Fruit fly (Drosophila melanogaster) whole organism, embryonic: Measurements from ENCODE around the gene Miox.
A peak's percentile ranks its signal among the peaks of the same experiment; 100 is the strongest.

Source experiments
- Blimp-1 ChIP-seq: fragments of 200-800 bp; sonication (Bioruptor generic); optimal IDR thresholded peaks from 3 replicates; lab custom pipeline; 2018; ENCODE audit warnings: missing biosample characterization, missing genetic modification characterization, mild to moderate bottlenecking, moderate library complexity, missing genetic modification reagents
- CG10274 ChIP-seq: fragments of 200-800 bp; sonication (Bioruptor generic); optimal IDR thresholded peaks from 3 replicates; lab custom pipeline; 2017; ENCODE audit warnings: missing biosample characterization, mild to moderate bottlenecking, missing genetic modification characterization
- CG10462 ChIP-seq: fragments of 200-800 bp; sonication (Bioruptor generic); optimal IDR thresholded peaks from 2 replicates; lab custom pipeline; 2016; ENCODE audit warnings: missing biosample characterization, missing genetic modification characterization
- CG11093 ChIP-seq: fragments of 200-800 bp; sonication (Bioruptor generic); IDR thresholded peaks from 3 replicates; pipeline ENCODE4 v1.3.6; 2022; ENCODE audit warnings: missing biosample characterization, missing genetic modification characterization
- CG11247 ChIP-seq: fragments of 200-800 bp; sonication (Bioruptor generic); IDR thresholded peaks from 2 replicates; pipeline ENCODE4 v1.3.6; 2022; ENCODE audit warnings: missing biosample characterization, missing genetic modification characterization
- CG11398 ChIP-seq: fragments of 200-800 bp; sonication (Bioruptor generic); optimal IDR thresholded peaks from 2 replicates; lab custom pipeline; 2016; ENCODE audit warnings: missing biosample characterization, missing genetic modification characterization
- CG12155 ChIP-seq: fragments of 200-800 bp; sonication (Bioruptor generic); optimal IDR thresholded peaks from 3 replicates; lab custom pipeline; 2016; ENCODE audit warnings: missing biosample characterization, missing genetic modification characterization
- CG13296 ChIP-seq: fragments of 200-800 bp; sonication (Bioruptor generic); optimal IDR thresholded peaks from 3 replicates; lab custom pipeline; 2018; ENCODE audit warnings: missing biosample characterization, mild to moderate bottlenecking, missing genetic modification characterization
- CG14050 ChIP-seq: fragments of 200-800 bp; sonication (Bioruptor generic); IDR thresholded peaks from 3 replicates; pipeline ENCODE4 v1.3.6; 2022; ENCODE audit warnings: missing biosample characterization, missing genetic modification characterization
- CG14860 ChIP-seq: fragments of 200-800 bp; sonication (Bioruptor generic); IDR thresholded peaks from 3 replicates; pipeline ENCODE4 v1.3.6; 2022; ENCODE audit warnings: missing biosample characterization, missing genetic modification characterization; ENCODE audit not compliant: partially characterized antibody
- CG15514 ChIP-seq: fragments of 200-800 bp; sonication (Bioruptor generic); optimal IDR thresholded peaks from 3 replicates; lab custom pipeline; 2017; ENCODE audit warnings: missing biosample characterization, missing genetic modification characterization, mild to moderate bottlenecking, moderate library complexity, missing genetic modification reagents
- CG16815 ChIP-seq: fragments of 200-800 bp; sonication (Bioruptor generic); optimal IDR thresholded peaks from 3 replicates; lab custom pipeline; 2017; ENCODE audit warnings: missing biosample characterization, mild to moderate bottlenecking, missing genetic modification characterization
- CG17802 ChIP-seq: fragments of 200-800 bp; sonication (Bioruptor generic); optimal IDR thresholded peaks from 2 replicates; lab custom pipeline; 2018; ENCODE audit warnings: missing biosample characterization, mild to moderate bottlenecking, missing genetic modification characterization, moderate library complexity
- CG18262 ChIP-seq: fragments of 200-800 bp; optimal IDR thresholded peaks from 3 replicates; lab custom pipeline; 2019; ENCODE audit warnings: missing biosample characterization, mild to moderate bottlenecking, missing genetic modification characterization, moderate library complexity
- CG2875 ChIP-seq: fragments of 200-800 bp; sonication (Bioruptor generic); optimal IDR thresholded peaks from 2 replicates; lab custom pipeline; 2017; ENCODE audit warnings: missing biosample characterization, mild to moderate bottlenecking, missing genetic modification characterization, missing genetic modification reagents
- CG32532 ChIP-seq: fragments of 200-800 bp; sonication (Bioruptor generic); IDR thresholded peaks from 2 replicates; pipeline ENCODE4 v1.3.6; 2022; ENCODE audit warnings: missing biosample characterization, missing genetic modification characterization
- CG32767 ChIP-seq: fragments of 200-800 bp; sonication (Bioruptor generic); IDR thresholded peaks from 2 replicates; pipeline ENCODE4 v1.3.6; 2022; ENCODE audit warnings: missing biosample characterization, missing genetic modification characterization
- CG3281 ChIP-seq: fragments of 200-800 bp; sonication (Bioruptor generic); optimal IDR thresholded peaks from 3 replicates; lab custom pipeline; 2017; ENCODE audit warnings: missing biosample characterization, mild to moderate bottlenecking, missing genetic modification characterization
- CG34376 ChIP-seq: fragments of 200-800 bp; sonication (Bioruptor generic); optimal IDR thresholded peaks from 2 replicates; lab custom pipeline; 2018; ENCODE audit warnings: missing biosample characterization, mild to moderate bottlenecking, missing genetic modification characterization
- CG5953 ChIP-seq: fragments of 200-800 bp; sonication (Bioruptor generic); IDR thresholded peaks from 2 replicates; pipeline ENCODE4 v1.3.6; 2022; ENCODE audit warnings: missing biosample characterization, missing genetic modification characterization
- CG6791 ChIP-seq: fragments of 200-800 bp; sonication (Bioruptor generic); IDR thresholded peaks from 3 replicates; pipeline ENCODE4 v1.3.6; 2022; ENCODE audit warnings: missing biosample characterization, missing genetic modification characterization; ENCODE audit not compliant: partially characterized antibody
- CG7271 ChIP-seq: fragments of 200-800 bp; sonication (Bioruptor generic); optimal IDR thresholded peaks from 2 replicates; lab custom pipeline; 2018; ENCODE audit warnings: missing biosample characterization, mild to moderate bottlenecking, missing genetic modification characterization, moderate library complexity
- CG8089 ChIP-seq: fragments of 200-800 bp; sonication (Bioruptor generic); optimal IDR thresholded peaks from 3 replicates; lab custom pipeline; 2016; ENCODE audit warnings: missing biosample characterization, missing genetic modification characterization
- CG8924 ChIP-seq: fragments of 200-800 bp; optimal IDR thresholded peaks from 3 replicates; lab custom pipeline; 2019; ENCODE audit warnings: missing biosample characterization, mild to moderate bottlenecking, missing genetic modification characterization, moderate library complexity
- CG9876 ChIP-seq: fragments of 200-800 bp; sonication (Bioruptor generic); optimal IDR thresholded peaks from 2 replicates; lab custom pipeline; 2016; ENCODE audit warnings: missing biosample characterization, missing genetic modification characterization
- Dek ChIP-seq: fragments of 200-800 bp; sonication (Bioruptor generic); optimal IDR thresholded peaks from 3 replicates; lab custom pipeline; 2019; ENCODE audit warnings: missing biosample characterization, mild to moderate bottlenecking, missing genetic modification characterization, moderate library complexity
- Dref ChIP-seq: fragments of 200-800 bp; sonication (Bioruptor generic); IDR thresholded peaks from 2 replicates; pipeline ENCODE4 v1.3.6; 2022; ENCODE audit warnings: missing biosample characterization, missing genetic modification characterization
- HLH4C ChIP-seq: fragments of 200-800 bp; sonication (Bioruptor generic); IDR thresholded peaks from 3 replicates; pipeline ENCODE4 v1.3.6; 2022; ENCODE audit warnings: missing biosample characterization, missing genetic modification characterization; ENCODE audit not compliant: partially characterized antibody
- Hr78 ChIP-seq, 2 experiments: fragments of 200-800 bp in 1 of 2; fragments of >200 bp in 1 of 2; sonication (Bioruptor generic) in 1 of 2; optimal IDR thresholded peaks; 2 replicates each; lab custom pipeline; 2017 to 2019; ENCODE audit warnings: missing biosample characterization in 2 of 2, missing genetic modification characterization in 2 of 2, mild to moderate bottlenecking in 1 of 2, moderate library complexity in 1 of 2
- Med ChIP-seq: fragments of 200-800 bp; sonication (Bioruptor generic); peaks from one replicate; lab custom pipeline; 2016; ENCODE audit warnings: missing biosample characterization, missing genetic modification characterization, mild to moderate bottlenecking, inconsistent platforms, moderate library complexity
- PHDP ChIP-seq: fragments of 200-800 bp; sonication (Bioruptor generic); optimal IDR thresholded peaks from 3 replicates; lab custom pipeline; 2018; ENCODE audit warnings: missing biosample characterization, mild to moderate bottlenecking, missing genetic modification characterization, moderate library complexity
- Pdp1 ChIP-seq, 2 experiments: fragments of 200-800 bp; sonication (Bioruptor generic); optimal IDR thresholded peaks; 3 replicates each; lab custom pipeline; 2016; ENCODE audit warnings: missing biosample characterization in 2 of 2, missing genetic modification characterization in 2 of 2, mild to moderate bottlenecking in 1 of 2, moderate library complexity in 1 of 2
- Poxn ChIP-seq: fragments of 200-800 bp; sonication (Bioruptor generic); IDR thresholded peaks from 2 replicates; pipeline ENCODE4 v1.3.6; 2022; ENCODE audit warnings: missing biosample characterization, missing genetic modification characterization
- Rfx ChIP-seq: fragments of 200-800 bp; sonication (Bioruptor generic); IDR thresholded peaks from 2 replicates; pipeline ENCODE4 v1.3.6; 2022; ENCODE audit warnings: missing biosample characterization, missing genetic modification characterization
- Ssrp ChIP-seq: fragments of 200-800 bp; sonication (Bioruptor generic); optimal IDR thresholded peaks from 2 replicates; lab custom pipeline; 2018; ENCODE audit warnings: missing biosample characterization, mild to moderate bottlenecking, missing genetic modification characterization, moderate library complexity
- TFAM ChIP-seq: fragments of 200-800 bp; sonication (Bioruptor generic); optimal IDR thresholded peaks from 2 replicates; lab custom pipeline; 2017; ENCODE audit warnings: missing biosample characterization, missing genetic modification characterization, inconsistent platforms
- Usf ChIP-seq: fragments of 200-800 bp; sonication (Bioruptor generic); optimal IDR thresholded peaks from 2 replicates; lab custom pipeline; 2017; ENCODE audit warnings: missing genotype, missing biosample characterization, missing genetic modification characterization
- chinmo ChIP-seq: fragments of 200-800 bp; sonication (Bioruptor generic); IDR thresholded peaks from 4 replicates; pipeline ENCODE4 v1.3.6; 2022; ENCODE audit warnings: missing biosample characterization, missing genetic modification characterization; ENCODE audit not compliant: partially characterized antibody
- hkb ChIP-seq, 2 experiments: fragments of 200-800 bp in 1 of 2; fragments of >200 bp in 1 of 2; sonication (Bioruptor generic) in 1 of 2; IDR thresholded peaks in 1 of 2; optimal IDR thresholded peaks in 1 of 2; 2 replicates each; pipeline versions ENCODE4 v1.3.6 to Lab custom; 2017 to 2022; ENCODE audit warnings: missing biosample characterization in 1 of 2, missing genetic modification characterization in 1 of 2
- jing ChIP-seq: fragments of 200-800 bp; sonication (Bioruptor generic); optimal IDR thresholded peaks from 2 replicates; lab custom pipeline; 2018; ENCODE audit warnings: missing biosample characterization, mild to moderate bottlenecking, missing genetic modification characterization
- kay ChIP-seq: fragments of 200-800 bp; sonication (Bioruptor generic); optimal IDR thresholded peaks from 2 replicates; lab custom pipeline; 2016; ENCODE audit warnings: missing biosample characterization, missing genetic modification characterization
- mirr ChIP-seq: fragments of 200-800 bp; sonication (Bioruptor generic); optimal IDR thresholded peaks from 3 replicates; lab custom pipeline; 2018; ENCODE audit warnings: missing biosample characterization, mild to moderate bottlenecking, missing genetic modification characterization
- sc ChIP-seq, 3 experiments: fragments of >200 bp in 2 of 3; fragments of 200-800 bp in 1 of 3; sonication (Bioruptor generic) in 1 of 3; optimal IDR thresholded peaks; 2 replicates in 2 of 3; 3 replicates in 1 of 3; lab custom pipeline; 2017; ENCODE audit warnings: mild to moderate bottlenecking in 1 of 3, missing biosample characterization in 1 of 3, missing genetic modification characterization in 1 of 3, missing genetic modification reagents in 1 of 3
- shn ChIP-seq: fragments of 200-800 bp; sonication (Bioruptor generic); optimal IDR thresholded peaks from 3 replicates; lab custom pipeline; 2016; ENCODE audit warnings: missing biosample characterization, missing genetic modification characterization
- sob ChIP-seq: fragments of 200-800 bp; sonication (Bioruptor generic); IDR thresholded peaks from 2 replicates; pipeline ENCODE4 v1.3.6; 2022; ENCODE audit warnings: missing biosample characterization, missing genetic modification characterization
- ssp ChIP-seq: fragments of 200-800 bp; sonication (Bioruptor generic); IDR thresholded peaks from 2 replicates; pipeline ENCODE4 v1.3.6; 2022; ENCODE audit warnings: missing biosample characterization, missing genetic modification characterization
- sug ChIP-seq: fragments of 200-800 bp; optimal IDR thresholded peaks from 2 replicates; lab custom pipeline; 2019; ENCODE audit warnings: missing biosample characterization, mild to moderate bottlenecking, missing genetic modification characterization, moderate library complexity
- vfl ChIP-seq: fragments of 200-800 bp; sonication (Bioruptor generic); optimal IDR thresholded peaks from 2 replicates; lab custom pipeline; 2016; ENCODE audit warnings: missing biosample characterization, missing genetic modification characterization
- vnd ChIP-seq: fragments of 200-800 bp; sonication (Bioruptor generic); IDR thresholded peaks from 3 replicates; pipeline ENCODE4 v1.3.6; 2022; ENCODE audit warnings: missing biosample characterization, missing genetic modification characterization; ENCODE audit not compliant: partially characterized antibody

The Miox gene

DNA sequence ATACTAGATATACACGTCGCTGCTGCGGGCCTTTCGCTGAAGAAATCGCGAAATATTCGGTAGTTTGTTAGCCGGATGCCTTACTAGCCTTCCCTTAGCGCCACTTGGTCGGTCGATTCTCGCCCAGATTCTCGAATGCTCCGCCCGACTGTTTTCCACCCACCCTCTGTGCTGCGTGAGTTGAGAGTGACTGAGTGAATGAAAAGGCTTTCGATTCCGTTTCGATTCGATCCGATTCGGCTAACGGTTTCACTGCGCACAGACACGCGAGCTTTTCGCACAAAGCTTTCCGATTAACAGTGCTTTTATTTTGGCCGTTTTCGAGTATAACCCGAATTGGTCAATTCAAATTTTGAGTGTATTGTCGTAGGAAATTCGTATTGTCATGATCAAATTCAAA lies 19.0 kb downstream of the Miox start, which contains the start of gene Ak1 (continued):
- TF ChIP-seq CG11093 (GFP tag; lab: Robert Waterston, UW) (no peak), sob (GFP tag; lab: Robert Waterston, UW) (peak; percentile 33; the same call in 1 of the 2 replicates), sug (peak; percentile 34), CG10462 (GFP tag; lab: Kevin White, UChicago) (no peak), CG10274 (GFP tag; lab: Kevin White, UChicago) (no peak), sc (optimal IDR thresholded peaks at IDR 0.05; lab: Kevin White, UChicago) (no peak), sc (GFP tag; optimal IDR thresholded peaks at IDR 0.05; lab: Kevin White, UChicago) (no peak), CG8924 (tag; lab: Kevin White, UChicago) (no peak), chinmo (GFP tag; lab: Robert Waterston, UW) (0 out of 4 replicates have a peak, but pooled peaks have one; percentile 39), CG7271 (tag; lab: Kevin White, UChicago) (no peak), jing (GFP tag; lab: Kevin White, UChicago) (no peak), vnd (GFP tag; lab: Robert Waterston, UW) (no peak), CG32767 (GFP tag; lab: Robert Waterston, UW) (no peak), Med (peak; percentile 89), CG2875 (GFP tag; lab: Kevin White, UChicago) (no peak), CG6791 (GFP tag; lab: Robert Waterston, UW) (no peak), Blimp-1 (no peak), CG11247 (no peak), Poxn (no peak), CG13296 (no peak), HLH4C (GFP tag; lab: Robert Waterston, UW) (peak; percentile 47; the same call in 1 of the 3 replicates), CG9876 (GFP tag; lab: Kevin White, UChicago) (no peak), CG14860 (GFP tag; lab: Robert Waterston, UW) (no peak), CG11398 (GFP tag; lab: Kevin White, UChicago) (no peak), hkb (optimal IDR thresholded peaks at IDR 0.05; lab: Kevin White, UChicago) (no peak), hkb (GFP tag; IDR thresholded peaks at IDR 0.05; lab: Robert Waterston, UW) (0 out of 2 replicates have a peak, but pooled peaks have one; percentile 15), CG17802 (tag; lab: Kevin White, UChicago) (no peak), vfl (GFP tag; lab: Kevin White, UChicago) (no peak), mirr (GFP tag; lab: Kevin White, UChicago) (peak; percentile 26), TFAM (GFP tag; lab: Kevin White, UChicago) (no peak), Rfx (peak; percentile 37; the same call in 1 of the 2 replicates), CG18262 (tag; lab: Kevin White, UChicago) (no peak), CG32532 (GFP tag; lab: Robert Waterston, UW) (peak; percentile 32; the same call in 1 of the 2 replicates), CG14050 (GFP tag; lab: Robert Waterston, UW) (no peak), Pdp1 (GFP tag; optimal IDR thresholded peaks at IDR 0.05; lab: Kevin White, UChicago) (no peak), ssp (GFP tag; lab: Robert Waterston, UW) (no peak), Dek (tag; lab: Kevin White, UChicago) (no peak), CG15514 (GFP tag; lab: Kevin White, UChicago) (peak; percentile 19), Usf (no peak), CG8089 (GFP tag; lab: Kevin White, UChicago) (no peak), Hr78 (GFP tag; optimal IDR thresholded peaks at IDR 0.05; lab: Kevin White, UChicago) (no peak), CG5953 (GFP tag; lab: Robert Waterston, UW) (no peak), PHDP (tag; lab: Kevin White, UChicago) (no peak), Ssrp (no peak), Dref (GFP tag; lab: Robert Waterston, UW) (peak; percentile 37), kay (GFP tag; lab: Kevin White, UChicago) (no peak), shn (GFP tag; lab: Kevin White, UChicago) (no peak), CG34376 (peak; percentile 31), CG12155 (GFP tag; lab: Kevin White, UChicago) (no peak), CG3281 (GFP tag; lab: Kevin White, UChicago) (peak; percentile 6), CG16815 (no peak)
